Worm (Caenorhabditis elegans) whole organism, midembryonic: ENCODE measurements around the gene grd-2.

ENCODE experiments used
- cog-1 ChIP-seq: sonication (generic microtip); optimal IDR thresholded peaks from 2 replicates; lab custom pipeline; 2016; ENCODE audit warnings: missing genetic modification characterization, missing compliant biosample characterization
- flt-1 ChIP-seq: fragments of 200-800 bp; sonication (Bioruptor generic); IDR thresholded peaks from 2 replicates; pipeline ENCODE4 v1.3.6; 2022; ENCODE audit warnings: missing genetic modification characterization, missing compliant biosample characterization
- tab-1 ChIP-seq: fragments of 200-800 bp; sonication (Bioruptor generic); IDR thresholded peaks from 2 replicates; pipeline ENCODE4 v1.3.6; 2022; ENCODE audit warnings: missing genetic modification characterization, missing compliant biosample characterization
- ztf-23 ChIP-seq: fragments of 200-800 bp; sonication (Bioruptor generic); IDR thresholded peaks from 2 replicates; pipeline ENCODE4 v1.3.6; 2022; ENCODE audit warnings: missing genetic modification reagents, missing genetic modification characterization, missing compliant biosample characterization

DNA sequence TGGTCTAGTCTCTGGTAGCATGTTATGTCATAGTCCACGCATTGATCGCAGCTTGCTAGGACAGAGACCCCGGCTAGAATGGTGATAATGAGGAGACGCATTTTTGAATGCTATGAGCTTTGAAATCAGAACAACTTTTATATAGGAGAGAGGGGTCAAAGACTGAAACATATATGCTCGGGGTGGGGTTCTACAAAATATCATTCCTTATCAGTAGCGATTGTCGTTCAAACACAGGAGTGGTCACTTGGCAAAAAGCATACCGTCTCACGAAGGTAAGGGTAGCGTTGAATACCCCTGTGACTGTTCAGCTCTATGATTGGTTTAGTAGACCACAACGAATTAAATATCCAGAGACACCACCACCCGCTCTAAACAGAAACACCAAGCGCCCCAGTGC, 12.5 kb upstream of the grd-2 start, which contains the start of gene F46B3.1:
- no peak for TF ChIP-seq cog-1 (tag; lab: Kevin White, UChicago)
- no peak for TF ChIP-seq tab-1 (GFP tag; lab: Robert Waterston, UW)
- no peak for TF ChIP-seq flt-1 (GFP tag; lab: Robert Waterston, UW)
- TF ChIP-seq ztf-23 (GFP tag; lab: Robert Waterston, UW): no peak
